Fruit fly (Drosophila melanogaster) whole organism, adult: ENCODE data around the gene CG9926.

Source experiments
- CG11617 ChIP-seq: fragments of 200-800 bp; sonication (Bioruptor generic); optimal IDR thresholded peaks from 2 replicates; lab custom pipeline; 2017; ENCODE audit warnings: mild to moderate bottlenecking, missing biosample characterization, missing genetic modification reagents, missing genetic modification characterization
- CG12768 ChIP-seq: fragments of 200-800 bp; sonication (Bioruptor generic); optimal IDR thresholded peaks from 2 replicates; lab custom pipeline; 2017; ENCODE audit warnings: missing biosample characterization, missing genetic modification characterization, mild to moderate bottlenecking, moderate library complexity, missing genetic modification reagents
- CG14711 ChIP-seq: fragments of 200-800 bp; sonication (Bioruptor generic); optimal IDR thresholded peaks from 2 replicates; lab custom pipeline; 2018; ENCODE audit warnings: missing biosample characterization, mild to moderate bottlenecking, missing genetic modification characterization, moderate library complexity
- CG1620 ChIP-seq: fragments of 200-800 bp; sonication (Bioruptor generic); optimal IDR thresholded peaks from 2 replicates; lab custom pipeline; 2016; ENCODE audit warnings: missing biosample characterization, missing genetic modification characterization
- CG33017 ChIP-seq: fragments of 200-800 bp; sonication (Bioruptor generic); optimal IDR thresholded peaks from 2 replicates; lab custom pipeline; 2018; ENCODE audit warnings: missing biosample characterization, mild to moderate bottlenecking, missing genetic modification characterization, moderate library complexity
- CG5204 ChIP-seq: fragments of 200-800 bp; sonication (Bioruptor generic); optimal IDR thresholded peaks from 2 replicates; lab custom pipeline; 2016; ENCODE audit warnings: missing biosample characterization, missing genetic modification characterization
- CG7045 ChIP-seq: fragments of 200-800 bp; sonication (Bioruptor generic); optimal IDR thresholded peaks from 2 replicates; lab custom pipeline; 2017; ENCODE audit warnings: missing biosample characterization, mild to moderate bottlenecking, missing genetic modification characterization
- CG7101 ChIP-seq: fragments of 200-800 bp; sonication (Bioruptor generic); optimal IDR thresholded peaks from 2 replicates; lab custom pipeline; 2018; ENCODE audit warnings: missing biosample characterization, mild to moderate bottlenecking, missing genetic modification characterization, moderate library complexity
- Clk ChIP-seq: fragments of 200-800 bp; sonication (Bioruptor generic); optimal IDR thresholded peaks from 2 replicates; lab custom pipeline; 2017; ENCODE audit warnings: missing biosample characterization, missing genetic modification characterization
- Crg-1 ChIP-seq: fragments of 200-800 bp; sonication (Bioruptor generic); optimal IDR thresholded peaks from 2 replicates; lab custom pipeline; 2016; ENCODE audit warnings: missing biosample characterization, missing genetic modification characterization
- Hr96 ChIP-seq: fragments of 200-800 bp; sonication (Bioruptor generic); optimal IDR thresholded peaks from 2 replicates; lab custom pipeline; 2016; ENCODE audit warnings: missing biosample characterization, missing genetic modification characterization
- Mnt ChIP-seq: fragments of 200-800 bp; sonication (Bioruptor generic); optimal IDR thresholded peaks from 2 replicates; lab custom pipeline; 2016; ENCODE audit warnings: missing biosample characterization, mild to moderate bottlenecking, missing genetic modification characterization
- bab1 ChIP-seq: fragments of 200-800 bp; sonication (Bioruptor generic); optimal IDR thresholded peaks from 3 replicates; lab custom pipeline; 2019; ENCODE audit warnings: missing biosample characterization, mild to moderate bottlenecking, missing genetic modification characterization, moderate library complexity
- cic ChIP-seq: fragments of 200-800 bp; sonication (Bioruptor generic); optimal IDR thresholded peaks from 2 replicates; lab custom pipeline; 2017; ENCODE audit warnings: missing biosample characterization, mild to moderate bottlenecking, missing genetic modification characterization, moderate library complexity
- cnc ChIP-seq, 2 experiments: fragments of >200 bp; optimal IDR thresholded peaks; 2 replicates each; lab custom pipeline; 2017
- kay ChIP-seq: fragments of 200-800 bp; sonication (Bioruptor generic); peaks from one replicate; lab custom pipeline; 2016; ENCODE audit warnings: missing biosample characterization, missing genetic modification characterization, borderline replicate concordance
- ovo ChIP-seq: fragments of 200-800 bp; sonication (Bioruptor generic); optimal IDR thresholded peaks from 2 replicates; lab custom pipeline; 2016; ENCODE audit warnings: missing biosample characterization, missing genetic modification characterization
- pad ChIP-seq: fragments of 200-800 bp; sonication (Bioruptor generic); optimal IDR thresholded peaks from 3 replicates; lab custom pipeline; 2017; ENCODE audit warnings: missing biosample characterization, missing genetic modification characterization, mild to moderate bottlenecking, moderate library complexity, missing genetic modification reagents
- tj ChIP-seq: fragments of 200-800 bp; sonication (Bioruptor generic); optimal IDR thresholded peaks from 3 replicates; lab custom pipeline; 2017; ENCODE audit warnings: missing biosample characterization, mild to moderate bottlenecking, missing genetic modification characterization, moderate library complexity
- toe ChIP-seq: fragments of 200-800 bp; sonication (Bioruptor generic); optimal IDR thresholded peaks from 2 replicates; lab custom pipeline; 2016; ENCODE audit warnings: missing biosample characterization, missing genetic modification characterization

Gene CG9926

dm6 chr3R:13956809-13957351 is 5.9 kb upstream of the CG9926 start:
- TF ChIP-seq CG14711 (tag; lab: Kevin White, UChicago) (no peak), CG12768 (GFP tag; lab: Kevin White, UChicago) (no peak), CG5204 (no peak), cic (no peak), CG1620 (GFP tag; lab: Kevin White, UChicago) (no peak), CG11617 (no peak), toe (no peak), Crg-1 (GFP tag; lab: Kevin White, UChicago) (no peak), CG33017 (tag; lab: Kevin White, UChicago) (no peak), CG7101 (tag; lab: Kevin White, UChicago) (no peak), CG7045 (GFP tag; lab: Kevin White, UChicago) (no peak), Mnt (GFP tag; lab: Kevin White, UChicago) (no peak), kay (GFP tag; lab: Kevin White, UChicago) (no peak), bab1 (GFP tag; lab: Kevin White, UChicago) (no peak)

DNA sequence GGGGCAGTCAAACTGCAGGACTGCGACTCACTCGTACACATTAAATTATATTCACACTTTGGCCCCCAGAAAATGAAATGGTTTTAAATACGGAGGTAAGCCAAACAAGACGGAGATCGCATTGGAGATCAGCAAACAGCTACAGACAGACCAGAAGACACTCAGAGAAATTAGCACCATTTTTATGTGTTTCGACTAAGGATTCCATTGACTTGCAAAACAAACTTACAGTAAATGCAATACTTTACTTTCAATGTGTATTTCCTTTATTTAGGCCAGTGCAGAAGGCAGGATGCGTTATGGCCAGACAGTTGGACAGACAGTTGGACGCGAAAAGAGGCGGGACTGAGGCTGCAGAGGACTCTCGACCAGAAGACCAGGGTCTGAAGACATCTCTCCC is 4.3 kb upstream of the CG9926 start:
- TF ChIP-seq CG12768 (GFP tag; lab: Kevin White, UChicago) (no peak), Mnt (GFP tag; lab: Kevin White, UChicago) (no peak), CG33017 (tag; lab: Kevin White, UChicago) (no peak), Crg-1 (GFP tag; lab: Kevin White, UChicago) (no peak), CG1620 (GFP tag; lab: Kevin White, UChicago) (no peak), CG14711 (tag; lab: Kevin White, UChicago) (no peak), CG7045 (GFP tag; lab: Kevin White, UChicago) (no peak), Hr96 (GFP tag; lab: Kevin White, UChicago) (no peak), cic (no peak), CG5204 (no peak), pad (GFP tag; lab: Kevin White, UChicago) (no peak), tj (GFP tag; lab: Kevin White, UChicago) (no peak), cnc (optimal IDR thresholded peaks at IDR 0.05; lab: Kevin White, UChicago) (no peak)

DNA sequence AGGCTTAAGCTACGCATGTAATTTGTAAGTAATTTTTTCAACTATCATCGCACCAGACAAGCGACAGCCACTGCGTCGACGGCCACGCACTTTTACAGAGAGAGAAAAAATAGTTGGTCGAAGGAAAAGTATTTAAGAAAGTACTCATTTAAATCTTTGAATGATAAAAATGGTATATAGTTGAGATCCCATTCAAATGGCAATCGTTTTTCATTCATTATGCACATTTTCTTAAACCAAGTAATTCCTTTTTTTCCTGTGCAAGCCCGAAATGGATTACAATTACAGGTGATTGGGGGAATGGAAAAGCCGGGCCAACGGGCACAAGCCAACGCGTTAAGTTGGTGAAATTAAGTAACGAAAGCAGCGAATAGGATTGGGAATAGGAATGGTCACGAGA is 1.4 kb upstream of the CG9926 start:
- no peak for TF ChIP-seq CG12768 (GFP tag; lab: Kevin White, UChicago)
- no peak for TF ChIP-seq cic
- no peak for TF ChIP-seq Hr96 (GFP tag; lab: Kevin White, UChicago)
- TF ChIP-seq bab1 (GFP tag; lab: Kevin White, UChicago) = no peak
- no peak for TF ChIP-seq CG14711 (tag; lab: Kevin White, UChicago)
- no peak for TF ChIP-seq pad (GFP tag; lab: Kevin White, UChicago)
- TF ChIP-seq CG1620 (GFP tag; lab: Kevin White, UChicago) = no peak
- no peak for TF ChIP-seq CG11617
- no peak for TF ChIP-seq Crg-1 (GFP tag; lab: Kevin White, UChicago)
- TF ChIP-seq toe = no peak
- TF ChIP-seq ovo (GFP tag; lab: Kevin White, UChicago) = no peak
- TF ChIP-seq Clk (GFP tag; lab: Kevin White, UChicago) = no peak
- no peak for TF ChIP-seq CG5204
- TF ChIP-seq kay (GFP tag; lab: Kevin White, UChicago) = no peak
- no peak for TF ChIP-seq Mnt (GFP tag; lab: Kevin White, UChicago)
- no peak for TF ChIP-seq CG7101 (tag; lab: Kevin White, UChicago)

dm6 chr3R:13949571-13949970 is 1.4 kb downstream of the CG9926 start:
- TF ChIP-seq ovo (GFP tag; lab: Kevin White, UChicago) = no peak
- TF ChIP-seq CG7101 (tag; lab: Kevin White, UChicago) = no peak
- no peak for TF ChIP-seq toe
- no peak for TF ChIP-seq tj (GFP tag; lab: Kevin White, UChicago)
- no peak for TF ChIP-seq Clk (GFP tag; lab: Kevin White, UChicago)
- no peak for TF ChIP-seq CG7045 (GFP tag; lab: Kevin White, UChicago)
- TF ChIP-seq CG12768 (GFP tag; lab: Kevin White, UChicago) = no peak
- no peak for TF ChIP-seq kay (GFP tag; lab: Kevin White, UChicago)

- TF ChIP-seq CG14711 (tag; lab: Kevin White, UChicago) (no peak), CG11617 (no peak), tj (GFP tag; lab: Kevin White, UChicago) (no peak), pad (GFP tag; lab: Kevin White, UChicago) (no peak), CG12768 (GFP tag; lab: Kevin White, UChicago) (no peak), toe (no peak), kay (GFP tag; lab: Kevin White, UChicago) (peak; percentile 43), CG5204 (no peak)
These were observed 2.7 kb downstream of the CG9926 start, which contains the start of gene CG31517 for dm6 chr3R:13948237-13948636. TSS of gene CG31517 (plus strand) at chr3R:13948420.

- TF ChIP-seq pad (GFP tag; lab: Kevin White, UChicago) (no peak), CG33017 (tag; lab: Kevin White, UChicago) (no peak), CG11617 (no peak), bab1 (GFP tag; lab: Kevin White, UChicago) (no peak), cnc (optimal IDR thresholded peaks at IDR 0.05; lab: Kevin White, UChicago) (no peak), CG1620 (GFP tag; lab: Kevin White, UChicago) (no peak), Crg-1 (GFP tag; lab: Kevin White, UChicago) (no peak), CG7101 (tag; lab: Kevin White, UChicago) (no peak), tj (GFP tag; lab: Kevin White, UChicago) (no peak), Hr96 (GFP tag; lab: Kevin White, UChicago) (no peak), toe (no peak), kay (GFP tag; lab: Kevin White, UChicago) (no peak), CG7045 (GFP tag; lab: Kevin White, UChicago) (no peak), CG14711 (tag; lab: Kevin White, UChicago) (no peak), CG5204 (no peak), Mnt (GFP tag; lab: Kevin White, UChicago) (no peak), ovo (GFP tag; lab: Kevin White, UChicago) (no peak), CG12768 (GFP tag; lab: Kevin White, UChicago) (no peak), cic (no peak)
These were observed 3.5 kb downstream of the CG9926 start for dm6 chr3R:13947415-13947814.
